Fruit fly (Drosophila melanogaster) whole organism: ENCODE results near the gene car.

Experiments used
- Dll ChIP-seq: fragments of >200 bp; optimal IDR thresholded peaks from 2 replicates; lab custom pipeline; 2017
- psq ChIP-seq: fragments of >200 bp; optimal IDR thresholded peaks from 2 replicates; lab custom pipeline; 2017

- TF ChIP-seq Dll (no peak), psq (lab: Kevin White, UChicago) (no peak)
Observed at dm6 chrX:19604997-19605396, 39.2 kb downstream of the car start, which contains the start of gene CG14207.
